Worm (Caenorhabditis elegans): Measurements from ENCODE around the gene Y77E11A.12.

Y77E11A.12 gene

DNA sequence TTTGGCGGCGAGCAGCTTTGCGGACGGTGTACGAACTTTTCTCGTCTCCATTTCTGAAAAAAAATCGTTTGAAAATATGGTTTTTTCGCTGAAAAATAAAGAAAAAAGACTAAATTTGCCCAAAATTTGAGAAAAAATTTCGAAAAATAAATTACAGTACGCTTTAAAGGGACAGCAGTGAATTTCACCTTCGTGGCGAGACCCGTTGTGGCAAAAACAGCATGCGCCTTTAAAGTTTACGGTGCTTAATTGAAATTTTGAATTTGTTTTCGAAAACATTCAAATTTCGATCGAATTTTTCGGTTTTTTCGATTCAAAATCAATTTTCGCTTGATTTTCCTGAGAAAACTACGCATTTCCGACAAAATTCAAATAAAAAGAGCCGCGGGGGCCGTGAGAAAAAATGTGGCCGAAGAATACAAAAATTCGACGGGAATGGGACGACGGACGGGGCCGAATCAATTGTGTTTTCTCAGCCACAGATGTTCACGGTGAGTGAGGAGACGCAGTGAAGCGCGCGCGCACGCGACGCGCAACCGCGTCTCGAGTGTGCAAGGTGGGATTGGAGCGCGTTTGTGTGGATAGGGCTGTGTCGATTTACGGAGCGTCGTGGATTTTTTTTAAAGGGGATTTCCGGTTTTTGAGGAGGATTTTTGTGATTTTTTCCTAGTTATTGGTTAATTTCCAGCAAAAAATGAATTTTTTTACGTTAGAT lies 55.0 kb downstream of the Y77E11A.12 start, which contains the start of gene Y77E11A.7:
Y77E11A.7 (minus strand) TSS at position 55 of the 715 bp plus-strand sequence.
- peak; percentile 76 for TF ChIP-seq egl-5 (tag; optimal IDR thresholded peaks at IDR 0.05)
- TF ChIP-seq ztf-4 (tag; optimal IDR thresholded peaks at IDR 0.05), result peak; percentile 47
- TF ChIP-seq fkh-2 (tag; optimal IDR thresholded peaks at IDR 0.05), result no peak
- peak; percentile 79 for TF ChIP-seq pqm-1 (tag; optimal IDR thresholded peaks at IDR 0.05)
- peak; percentile 55 for TF ChIP-seq fkh-10 (GFP tag; optimal IDR thresholded peaks at IDR 0.05)
- TF ChIP-seq eor-1 (tag; optimal IDR thresholded peaks at IDR 0.05), result no peak
- no peak for TF ChIP-seq nhr-76 (tag; optimal IDR thresholded peaks at IDR 0.05)
- no peak for TF ChIP-seq nhr-28 (tag; optimal IDR thresholded peaks at IDR 0.05)
- peak; percentile 75 for TF ChIP-seq ceh-28 (tag; optimal IDR thresholded peaks at IDR 0.05)
- peak; percentile 70 for TF ChIP-seq skn-1 (tag; optimal IDR thresholded peaks at IDR 0.05)
- TF ChIP-seq nhr-43 (tag; optimal IDR thresholded peaks at IDR 0.05; ENCODE audit: poor library complexity, severe bottlenecking), result no peak
- TF ChIP-seq tbx-2 (tag; optimal IDR thresholded peaks at IDR 0.05), result peak; percentile 17
- peak; percentile 99 for TF ChIP-seq lin-15B (tag; optimal IDR thresholded peaks at IDR 0.05)
- TF ChIP-seq fos-1 (tag; optimal IDR thresholded peaks at IDR 0.05), result no peak
- TF ChIP-seq nhr-23 (tag; optimal IDR thresholded peaks at IDR 0.05), result peak; percentile 86
- TF ChIP-seq elt-2 (tag; optimal IDR thresholded peaks at IDR 0.05), result peak; percentile 61
- TF ChIP-seq lsy-12 (tag; optimal IDR thresholded peaks at IDR 0.05), result peak; percentile 56
- TF ChIP-seq ceh-9 (tag; optimal IDR thresholded peaks at IDR 0.05), result no peak
- peak; percentile 91 for TF ChIP-seq nhr-25 (tag; optimal IDR thresholded peaks at IDR 0.05)
- no peak for TF ChIP-seq nhr-67 (tag; optimal IDR thresholded peaks at IDR 0.05)
- TF ChIP-seq mdl-1 (tag; optimal IDR thresholded peaks at IDR 0.05), result peak; percentile 60
- TF ChIP-seq elt-3 (tag; optimal IDR thresholded peaks at IDR 0.05), result no peak
- no peak for TF ChIP-seq unc-39 (tag; optimal IDR thresholded peaks at IDR 0.05)
- peak; percentile 94 for TF ChIP-seq hmg-11 (tag; optimal IDR thresholded peaks at IDR 0.05)
- no peak for TF ChIP-seq mml-1 (tag; optimal IDR thresholded peaks at IDR 0.05)
- TF ChIP-seq jun-1 (tag; optimal IDR thresholded peaks at IDR 0.05), result no peak
- TF ChIP-seq nfya-1 (tag; optimal IDR thresholded peaks at IDR 0.05; ENCODE audit: insufficient read depth), result peak; percentile 95
- TF ChIP-seq nhr-12 (tag; optimal IDR thresholded peaks at IDR 0.05), result no peak
- TF ChIP-seq elt-1 (tag; optimal IDR thresholded peaks at IDR 0.05), result peak; percentile 26
- TF ChIP-seq sea-2 (GFP tag; optimal IDR thresholded peaks at IDR 0.05), result no peak
- TF ChIP-seq egl-27 (tag; optimal IDR thresholded peaks at IDR 0.05), result peak; percentile 50
- TF ChIP-seq snpc-4 (tag; optimal IDR thresholded peaks at IDR 0.05), result peak; percentile 89
- TF ChIP-seq aly-2 (tag; optimal IDR thresholded peaks at IDR 0.05), result no peak
- no peak for TF ChIP-seq nhr-77 (tag; optimal IDR thresholded peaks at IDR 0.05)
- peak; percentile 46 for TF ChIP-seq ama-1 (optimal IDR thresholded peaks at IDR 0.05)
- no peak for TF ChIP-seq unc-62 (GFP tag; optimal IDR thresholded peaks at IDR 0.05)
- TF ChIP-seq ceh-16 (tag; optimal IDR thresholded peaks at IDR 0.05), result no peak
- no peak for TF ChIP-seq nhr-237 (tag; optimal IDR thresholded peaks at IDR 0.05)
- TF ChIP-seq lin-39 (tag; optimal IDR thresholded peaks at IDR 0.05), result peak; percentile 100
- no peak for TF ChIP-seq ztf-11 (tag; optimal IDR thresholded peaks at IDR 0.05)
- peak; percentile 92 for TF ChIP-seq pha-4 (tag; optimal IDR thresholded peaks at IDR 0.05)
- TF ChIP-seq nhr-11 (tag; optimal IDR thresholded peaks at IDR 0.05), result peak; percentile 54
- TF ChIP-seq ceh-82 (tag; optimal IDR thresholded peaks at IDR 0.05), result no peak
- peak; percentile 96 for TF ChIP-seq R02D3.7 (tag; optimal IDR thresholded peaks at IDR 0.05)
- TF ChIP-seq ZK546.5 (tag; optimal IDR thresholded peaks at IDR 0.05), result no peak
- no peak for TF ChIP-seq zag-1 (tag; optimal IDR thresholded peaks at IDR 0.05)
- no peak for TF ChIP-seq daf-12 (tag; optimal IDR thresholded peaks at IDR 0.05)
